Worm (Caenorhabditis elegans): ENCODE data around the gene F57B9.8.

DNA sequence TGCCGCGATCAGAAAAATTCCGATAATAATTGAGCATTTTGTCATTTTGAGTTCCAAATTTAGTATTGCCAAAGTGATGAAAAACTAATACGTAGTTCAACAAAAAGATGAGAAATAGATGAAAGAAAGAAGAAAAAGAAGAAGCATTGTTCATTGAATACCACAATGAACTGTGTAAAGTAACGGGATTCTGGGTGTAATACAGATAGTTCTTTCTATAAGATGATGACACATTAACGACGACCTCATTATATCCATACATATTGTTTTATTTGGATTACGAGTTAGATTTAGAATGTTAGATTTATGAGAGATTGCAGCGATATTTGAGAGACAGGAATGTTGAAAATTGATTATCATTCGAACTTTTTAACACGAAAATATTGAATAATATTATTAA lies 43.6 kb downstream of the F57B9.8 start, which contains the start of gene K04C2.5:
- TF ChIP-seq C38D4.7 (GFP tag; optimal IDR thresholded peaks at IDR 0.05) (no peak), rnt-1 (tag; optimal IDR thresholded peaks at IDR 0.05) (no peak), ceh-2 (tag; optimal IDR thresholded peaks at IDR 0.05) (no peak), nhr-11 (tag; optimal IDR thresholded peaks at IDR 0.05) (no peak), pha-2 (tag; optimal IDR thresholded peaks at IDR 0.05) (no peak), sox-4 (tag; optimal IDR thresholded peaks at IDR 0.05) (no peak), ama-1 (optimal IDR thresholded peaks at IDR 0.05) (no peak), unc-42 (tag; optimal IDR thresholded peaks at IDR 0.05) (no peak), T23F11.4 (GFP tag; optimal IDR thresholded peaks at IDR 0.05) (no peak)
